Worm (Caenorhabditis elegans): ENCODE data around the gene tag-209.
A peak's percentile ranks its signal among the peaks of the same experiment; 100 is the strongest.

tag-209 gene

DNA sequence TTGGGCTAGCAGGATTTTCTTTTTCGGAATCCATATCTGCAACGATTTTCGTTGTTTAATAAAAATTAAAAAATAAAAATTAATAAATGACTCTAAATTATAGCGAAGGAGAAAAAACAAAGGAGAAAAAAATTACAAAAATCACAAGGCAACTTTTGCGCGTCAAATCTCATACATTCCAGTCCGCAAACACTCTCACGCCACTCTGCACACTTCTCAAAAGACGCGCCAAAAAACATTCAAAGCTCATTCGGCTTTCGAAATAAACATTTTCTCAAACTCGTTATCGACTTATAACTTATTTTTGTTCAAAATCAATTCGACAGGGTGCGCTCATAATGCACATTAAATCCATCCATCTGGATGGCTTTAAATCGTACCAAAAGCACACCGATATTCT lies 36.9 kb downstream of the tag-209 start, which contains the start of the genes R06F6.12 and mix-1:
TSS of gene R06F6.12 (minus strand) at position 36 of the 400 bp plus-strand sequence.
TSS of gene mix-1 (plus strand) at position 201 of the 400 bp plus-strand sequence.
- TF ChIP-seq nhr-2 (tag; optimal IDR thresholded peaks at IDR 0.05) (no peak), bed-3 (GFP tag; optimal IDR thresholded peaks at IDR 0.05) (no peak), mep-1 (tag; optimal IDR thresholded peaks at IDR 0.05) (peak; percentile 65), ceh-43 (GFP tag; optimal IDR thresholded peaks at IDR 0.05) (no peak), sptf-1 (tag; optimal IDR thresholded peaks at IDR 0.05) (peak; percentile 34), elt-1 (tag; optimal IDR thresholded peaks at IDR 0.05; ENCODE audit: borderline replicate concordance, insufficient read depth) (no peak), ztf-11 (tag; optimal IDR thresholded peaks at IDR 0.05) (no peak), nhr-28 (tag; optimal IDR thresholded peaks at IDR 0.05) (no peak), M03D4.4 (tag; optimal IDR thresholded peaks at IDR 0.05) (peak; percentile 24), zip-8 (tag; optimal IDR thresholded peaks at IDR 0.05) (no peak), unc-62 (GFP tag; optimal IDR thresholded peaks at IDR 0.05) (peak; percentile 5), mls-2 (tag; optimal IDR thresholded peaks at IDR 0.05) (no peak), lsy-2 (tag; optimal IDR thresholded peaks at IDR 0.05) (peak; percentile 65), ham-2 (GFP tag; optimal IDR thresholded peaks at IDR 0.05) (no peak), blmp-1 (tag; optimal IDR thresholded peaks at IDR 0.05) (no peak), unc-39 (tag; optimal IDR thresholded peaks at IDR 0.05) (no peak), hlh-1 (tag; optimal IDR thresholded peaks at IDR 0.05) (peak; percentile 29), nhr-12 (tag; optimal IDR thresholded peaks at IDR 0.05) (no peak), elt-3 (tag; optimal IDR thresholded peaks at IDR 0.05) (no peak), drap-1 (GFP tag; optimal IDR thresholded peaks at IDR 0.05) (peak; percentile 36), ceh-83 (GFP tag; optimal IDR thresholded peaks at IDR 0.05) (no peak), ces-1 (GFP tag; optimal IDR thresholded peaks at IDR 0.05) (peak; percentile 37), snpc-4 (tag; optimal IDR thresholded peaks at IDR 0.05) (no peak), ceh-39 (tag; optimal IDR thresholded peaks at IDR 0.05) (peak; percentile 14), pha-4 (tag; optimal IDR thresholded peaks at IDR 0.05) (peak; percentile 16), nhr-237 (tag; optimal IDR thresholded peaks at IDR 0.05) (peak; percentile 12), lin-13 (tag; optimal IDR thresholded peaks at IDR 0.05) (peak; percentile 45), sem-2 (GFP tag; optimal IDR thresholded peaks at IDR 0.05) (no peak), cnd-1 (tag; optimal IDR thresholded peaks at IDR 0.05) (no peak), flh-1 (GFP tag; optimal IDR thresholded peaks at IDR 0.05) (no peak), unc-120 (tag; optimal IDR thresholded peaks at IDR 0.05; ENCODE audit: poor library complexity, severe bottlenecking) (no peak), tbx-8 (GFP tag; optimal IDR thresholded peaks at IDR 0.05) (no peak), nhr-76 (tag; optimal IDR thresholded peaks at IDR 0.05) (no peak), lin-32 (GFP tag; optimal IDR thresholded peaks at IDR 0.05) (no peak)

DNA sequence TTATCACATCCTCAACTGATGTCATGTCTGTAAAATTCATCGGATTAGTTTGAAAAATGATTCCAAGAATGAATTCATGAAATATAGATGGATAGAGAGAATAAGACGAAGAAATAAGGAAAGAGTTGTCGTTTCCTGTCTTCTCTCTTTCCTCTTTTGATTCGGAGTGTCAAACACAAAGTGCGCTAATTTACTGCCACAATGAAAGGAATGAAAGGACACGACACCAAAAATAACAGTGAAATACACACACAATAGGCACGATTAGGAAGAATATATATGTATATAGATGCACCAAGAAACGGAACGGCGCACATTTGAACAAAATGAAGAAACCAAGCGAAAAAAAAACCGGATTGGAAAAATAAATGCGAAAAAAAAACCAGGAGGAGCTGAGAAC lies 42.0 kb downstream of the tag-209 start, which contains the start of gene VM106R.1:
TSS of gene VM106R.1 (minus strand) at position 101 of the 400 bp plus-strand sequence.
- TF ChIP-seq cnd-1 (tag; optimal IDR thresholded peaks at IDR 0.05) (no peak), M03D4.4 (tag; optimal IDR thresholded peaks at IDR 0.05) (no peak), pha-4 (tag; optimal IDR thresholded peaks at IDR 0.05) (no peak)

DNA sequence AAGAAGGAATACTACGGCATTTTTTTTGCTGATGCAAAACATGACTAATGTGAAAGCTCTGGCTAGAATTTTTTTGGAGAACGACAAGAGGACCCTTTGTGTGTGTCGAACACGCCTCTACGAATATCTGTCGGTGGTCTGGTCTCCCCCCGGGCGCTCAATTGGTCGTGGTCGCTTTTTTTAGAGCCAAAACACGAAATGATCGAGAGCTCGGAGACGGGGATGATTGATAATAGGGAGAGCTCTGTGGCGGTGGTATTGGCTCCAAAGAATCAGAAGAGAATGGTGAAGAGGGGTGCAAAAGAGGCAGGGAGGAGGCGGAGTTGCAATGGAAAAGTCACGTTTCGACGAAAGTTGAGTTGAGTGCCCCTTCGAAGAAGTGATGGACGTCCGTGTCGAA lies 42.5 kb downstream of the tag-209 start:
- TF ChIP-seq nhr-2 (tag; optimal IDR thresholded peaks at IDR 0.05) (no peak), drap-1 (GFP tag; optimal IDR thresholded peaks at IDR 0.05) (no peak), zip-8 (tag; optimal IDR thresholded peaks at IDR 0.05) (no peak), ham-2 (GFP tag; optimal IDR thresholded peaks at IDR 0.05) (no peak), elt-3 (tag; optimal IDR thresholded peaks at IDR 0.05) (no peak), bed-3 (GFP tag; optimal IDR thresholded peaks at IDR 0.05) (no peak), ces-1 (GFP tag; optimal IDR thresholded peaks at IDR 0.05) (no peak), M03D4.4 (tag; optimal IDR thresholded peaks at IDR 0.05) (no peak), sptf-1 (tag; optimal IDR thresholded peaks at IDR 0.05) (no peak), ztf-11 (tag; optimal IDR thresholded peaks at IDR 0.05) (no peak), lsy-2 (tag; optimal IDR thresholded peaks at IDR 0.05) (no peak), hlh-1 (tag; optimal IDR thresholded peaks at IDR 0.05) (no peak), sem-2 (GFP tag; optimal IDR thresholded peaks at IDR 0.05) (no peak)

DNA sequence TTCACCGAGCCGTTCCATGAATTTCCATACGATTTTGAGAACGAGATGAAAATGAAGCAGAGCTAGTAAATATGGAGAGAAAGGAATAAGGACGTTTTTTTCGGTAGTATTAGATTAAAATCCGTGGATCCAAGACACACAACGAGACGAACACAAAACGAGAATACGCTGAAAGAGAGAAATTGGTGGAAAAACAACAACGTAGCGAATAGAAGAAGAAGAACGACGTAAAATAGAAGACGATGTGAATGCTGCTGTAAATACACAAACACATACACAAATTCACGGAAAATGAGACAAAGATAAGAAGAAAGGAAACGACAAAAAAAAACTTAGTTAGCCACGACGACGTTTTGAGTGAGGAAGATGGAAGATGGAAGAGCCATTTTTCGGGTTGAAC lies 47.6 kb downstream of the tag-209 start:
- TF ChIP-seq nhr-2 (tag; optimal IDR thresholded peaks at IDR 0.05), result no peak
- TF ChIP-seq hlh-1 (tag; optimal IDR thresholded peaks at IDR 0.05), result no peak
- no peak for TF ChIP-seq drap-1 (GFP tag; optimal IDR thresholded peaks at IDR 0.05)
- TF ChIP-seq elt-1 (tag; optimal IDR thresholded peaks at IDR 0.05; ENCODE audit: borderline replicate concordance, insufficient read depth), result no peak
- TF ChIP-seq ceh-43 (GFP tag; optimal IDR thresholded peaks at IDR 0.05), result no peak
- TF ChIP-seq nhr-237 (tag; optimal IDR thresholded peaks at IDR 0.05), result no peak
- TF ChIP-seq ztf-11 (tag; optimal IDR thresholded peaks at IDR 0.05), result no peak
- no peak for TF ChIP-seq lsy-2 (tag; optimal IDR thresholded peaks at IDR 0.05)
- TF ChIP-seq zip-8 (tag; optimal IDR thresholded peaks at IDR 0.05), result no peak
- TF ChIP-seq mep-1 (tag; optimal IDR thresholded peaks at IDR 0.05), result no peak
- no peak for TF ChIP-seq lin-32 (GFP tag; optimal IDR thresholded peaks at IDR 0.05)
- TF ChIP-seq cnd-1 (tag; optimal IDR thresholded peaks at IDR 0.05), result no peak
- TF ChIP-seq pha-4 (tag; optimal IDR thresholded peaks at IDR 0.05), result no peak
- no peak for TF ChIP-seq mab-5 (tag; optimal IDR thresholded peaks at IDR 0.05)
- TF ChIP-seq snpc-4 (tag; optimal IDR thresholded peaks at IDR 0.05), result no peak
- no peak for TF ChIP-seq unc-39 (tag; optimal IDR thresholded peaks at IDR 0.05)
- TF ChIP-seq nhr-76 (tag; optimal IDR thresholded peaks at IDR 0.05), result no peak
- no peak for TF ChIP-seq sem-2 (GFP tag; optimal IDR thresholded peaks at IDR 0.05)
- no peak for TF ChIP-seq ham-2 (GFP tag; optimal IDR thresholded peaks at IDR 0.05)
- no peak for TF ChIP-seq blmp-1 (tag; optimal IDR thresholded peaks at IDR 0.05)
